Worm (Caenorhabditis elegans) whole organism, L1 larva: ENCODE data around the gene C49H3.3.

Source experiments
- C04F5.9 ChIP-seq: sonication (generic microtip); optimal IDR thresholded peaks from 2 replicates; lab custom pipeline; 2016; ENCODE audit warnings: missing genetic modification characterization, missing compliant biosample characterization
- C34B4.2 ChIP-seq: sonication (generic microtip); optimal IDR thresholded peaks from 2 replicates; lab custom pipeline; 2017; ENCODE audit warnings: mild to moderate bottlenecking, missing genetic modification characterization, missing compliant biosample characterization
- F16B12.6 ChIP-seq: fragments of 150-350 bp; optimal IDR thresholded peaks from 2 replicates; lab custom pipeline; 2014; ENCODE audit warnings: missing biosample characterization, missing genetic modification characterization
- Y116A8C.19 ChIP-seq: sonication (generic microtip); optimal IDR thresholded peaks from 2 replicates; lab custom pipeline; 2016; ENCODE audit warnings: missing compliant biosample characterization, missing genetic modification characterization, borderline replicate concordance
- alr-1 ChIP-seq: fragments of 200-800 bp; sonication (Bioruptor generic); optimal IDR thresholded peaks from 2 replicates; lab custom pipeline; 2018; ENCODE audit warnings: borderline replicate concordance, mild to moderate bottlenecking, missing genetic modification characterization, missing compliant biosample characterization
- aly-2 ChIP-seq: fragments of 150-350 bp; optimal IDR thresholded peaks from 2 replicates; lab custom pipeline; 2014; ENCODE audit warnings: missing biosample characterization, missing genetic modification characterization
- blmp-1 ChIP-seq: fragments of 150-350 bp; optimal IDR thresholded peaks from 2 replicates; lab custom pipeline; 2014; ENCODE audit warnings: missing biosample characterization, missing genetic modification characterization
- ceh-8 ChIP-seq: fragments of 200-800 bp; sonication (Bioruptor generic); optimal IDR thresholded peaks from 2 replicates; lab custom pipeline; 2018; ENCODE audit warnings: mild to moderate bottlenecking, missing genetic modification characterization, moderate library complexity, missing compliant biosample characterization
- ceh-82 ChIP-seq, 3 experiments: fragments of 150-350 bp in 1 of 3; sonication (generic microtip) in 2 of 3; optimal IDR thresholded peaks; 2 replicates each; lab custom pipeline; 2014 to 2017; ENCODE audit warnings: missing biosample characterization in 3 of 3, missing genetic modification characterization in 3 of 3
- ceh-88 ChIP-seq: fragments of 200-800 bp; sonication (Bioruptor generic); IDR thresholded peaks from 2 replicates; pipeline ENCODE4 v1.3.6; 2022; ENCODE audit warnings: missing genetic modification characterization, missing compliant biosample characterization
- ceh-90 ChIP-seq: sonication (generic microtip); optimal IDR thresholded peaks from 2 replicates; lab custom pipeline; 2016; ENCODE audit warnings: missing genetic modification characterization, missing compliant biosample characterization
- ces-1 ChIP-seq: fragments of 150-350 bp; optimal IDR thresholded peaks from 2 replicates; lab custom pipeline; 2014; ENCODE audit warnings: missing biosample characterization, missing genetic modification reagents, missing genetic modification characterization
- dpl-1 ChIP-seq, 3 experiments: fragments of 150-350 bp in 2 of 3; sonication (generic microtip) in 1 of 3; optimal IDR thresholded peaks; 2 replicates each; lab custom pipeline; 2014 to 2017; ENCODE audit warnings: missing biosample characterization in 3 of 3, missing genetic modification characterization in 3 of 3, missing genetic modification reagents in 3 of 3
- efl-3 ChIP-seq: fragments of 200-800 bp; sonication (Bioruptor generic); optimal IDR thresholded peaks from 2 replicates; lab custom pipeline; 2018; ENCODE audit warnings: mild to moderate bottlenecking, missing genetic modification characterization, missing compliant biosample characterization
- elt-2 ChIP-seq: sonication (generic microtip); optimal IDR thresholded peaks from 2 replicates; lab custom pipeline; 2016; ENCODE audit warnings: missing genetic modification characterization, mild to moderate bottlenecking, inconsistent platforms, missing compliant biosample characterization, missing genetic modification reagents
- elt-3 ChIP-seq, 6 experiments: fragments of 150-350 bp in 1 of 6; sonication (generic microtip); optimal IDR thresholded peaks; 2 replicates each; lab custom pipeline; 2017 to 2018; ENCODE audit warnings: missing biosample characterization in 6 of 6, missing genetic modification characterization in 6 of 6, inconsistent platforms in 1 of 6
- ets-5 ChIP-seq: fragments of 200-800 bp; sonication (Bioruptor generic); IDR thresholded peaks from 2 replicates; pipeline ENCODE4 v1.3.6; 2022; ENCODE audit warnings: missing genetic modification characterization, missing compliant biosample characterization
- fkh-10 ChIP-seq: sonication (generic microtip); optimal IDR thresholded peaks from 2 replicates; lab custom pipeline; 2017; ENCODE audit warnings: missing biosample characterization, missing genetic modification reagents, missing genetic modification characterization
- fkh-8 ChIP-seq: sonication (generic microtip); optimal IDR thresholded peaks from 2 replicates; lab custom pipeline; 2016; ENCODE audit warnings: mild to moderate bottlenecking, missing genetic modification characterization, missing compliant biosample characterization
- grh-1 ChIP-seq: fragments of 200-800 bp; sonication (Bioruptor generic); IDR thresholded peaks from 2 replicates; pipeline ENCODE4 v1.3.6; 2022; ENCODE audit warnings: missing genetic modification reagents, missing genetic modification characterization, missing compliant biosample characterization
- hlh-17 ChIP-seq: fragments of 200-800 bp; sonication (Bioruptor generic); optimal IDR thresholded peaks from 2 replicates; lab custom pipeline; 2018; ENCODE audit warnings: missing genetic modification characterization, mild to moderate bottlenecking, missing compliant biosample characterization, moderate library complexity, borderline replicate concordance
- hlh-4 ChIP-seq: sonication (generic microtip); optimal IDR thresholded peaks from 2 replicates; lab custom pipeline; 2016; ENCODE audit warnings: mild to moderate bottlenecking, missing genetic modification characterization, missing compliant biosample characterization
- hpl-2 ChIP-seq: fragments of 150-350 bp; optimal IDR thresholded peaks from 2 replicates; lab custom pipeline; 2014; ENCODE audit warnings: missing biosample characterization, missing genetic modification reagents, missing genetic modification characterization
- isw-1 ChIP-seq: fragments of 200-800 bp; sonication (Bioruptor generic); IDR thresholded peaks from 2 replicates; pipeline ENCODE4 v1.3.6; 2022; ENCODE audit warnings: missing genetic modification characterization, missing compliant biosample characterization
- jun-1 ChIP-seq: fragments of 150-350 bp; optimal IDR thresholded peaks from 2 replicates; lab custom pipeline; 2014; ENCODE audit warnings: missing biosample characterization, missing genetic modification reagents, missing genetic modification characterization
- lin-13 ChIP-seq: fragments of 150-350 bp; optimal IDR thresholded peaks from 2 replicates; lab custom pipeline; 2014; ENCODE audit warnings: missing biosample characterization, missing genetic modification reagents, missing genetic modification characterization
- lin-14 ChIP-seq: fragments of 200-800 bp; sonication (Bioruptor generic); optimal IDR thresholded peaks from 2 replicates; lab custom pipeline; 2018; ENCODE audit warnings: mild to moderate bottlenecking, missing genetic modification characterization, moderate library complexity, missing compliant biosample characterization
- lin-15B ChIP-seq: fragments of 150-350 bp; sonication (generic microtip); optimal IDR thresholded peaks from 3 replicates; lab custom pipeline; 2014; ENCODE audit warnings: missing biosample characterization, missing genetic modification characterization
- lin-35 ChIP-seq, 2 experiments: fragments of 150-350 bp; optimal IDR thresholded peaks; 2 replicates each; lab custom pipeline; 2014; ENCODE audit warnings: missing biosample characterization in 2 of 2, missing genetic modification characterization in 2 of 2, missing genetic modification reagents in 2 of 2
- lin-39 ChIP-seq: fragments of 150-350 bp; optimal IDR thresholded peaks from 2 replicates; lab custom pipeline; 2014; ENCODE audit warnings: missing biosample characterization, missing genetic modification reagents, missing genetic modification characterization
- mef-2 ChIP-seq: fragments of 150-350 bp; optimal IDR thresholded peaks from 2 replicates; lab custom pipeline; 2014; ENCODE audit warnings: missing biosample characterization, missing genetic modification characterization
- mep-1 ChIP-seq: fragments of 150-350 bp; optimal IDR thresholded peaks from 2 replicates; lab custom pipeline; 2014; ENCODE audit warnings: missing biosample characterization, missing genetic modification characterization
- nhr-19 ChIP-seq: fragments of 200-800 bp; sonication (Bioruptor generic); conservative IDR thresholded peaks from 2 replicates; pipeline ENCODE4 v1.3.6; 2022; ENCODE audit warnings: missing genetic modification characterization, missing compliant biosample characterization
- nhr-47 ChIP-seq: sonication (generic microtip); optimal IDR thresholded peaks from 2 replicates; lab custom pipeline; 2016; ENCODE audit warnings: mild to moderate bottlenecking, missing genetic modification characterization, moderate library complexity, missing compliant biosample characterization
- nhr-71 ChIP-seq: sonication (generic microtip); optimal IDR thresholded peaks from 2 replicates; lab custom pipeline; 2016; ENCODE audit warnings: mild to moderate bottlenecking, missing genetic modification characterization, moderate library complexity, missing compliant biosample characterization
- nhr-76 ChIP-seq: sonication (generic microtip); optimal IDR thresholded peaks from 2 replicates; lab custom pipeline; 2017; ENCODE audit warnings: missing biosample characterization, missing genetic modification characterization
- nhr-85 ChIP-seq: sonication (generic microtip); peaks from one replicate; lab custom pipeline; 2016; ENCODE audit warnings: missing genetic modification characterization, inconsistent platforms, missing compliant biosample characterization
- pax-3 ChIP-seq: fragments of 200-800 bp; sonication (Bioruptor generic); optimal IDR thresholded peaks from 2 replicates; lab custom pipeline; 2018; ENCODE audit warnings: mild to moderate bottlenecking, missing genetic modification characterization, moderate library complexity, missing compliant biosample characterization
- pqm-1 ChIP-seq: sonication (generic microtip); optimal IDR thresholded peaks from 3 replicates; lab custom pipeline; 2017; ENCODE audit warnings: missing biosample characterization, missing genetic modification characterization
- sptf-1 ChIP-seq: fragments of 150-350 bp; optimal IDR thresholded peaks from 2 replicates; lab custom pipeline; 2014; ENCODE audit warnings: missing biosample characterization, missing genetic modification characterization
- sup-37 ChIP-seq: fragments of 200-800 bp; sonication (Bioruptor generic); optimal IDR thresholded peaks from 2 replicates; lab custom pipeline; 2018; ENCODE audit warnings: mild to moderate bottlenecking, missing genetic modification characterization, missing compliant biosample characterization
- swsn-7 ChIP-seq: sonication (generic microtip); optimal IDR thresholded peaks from 2 replicates; lab custom pipeline; 2016; ENCODE audit warnings: missing genetic modification characterization, missing compliant biosample characterization
- tbx-2 ChIP-seq: sonication (generic microtip); optimal IDR thresholded peaks from 2 replicates; lab custom pipeline; 2016; ENCODE audit warnings: missing genetic modification characterization, missing compliant biosample characterization
- tlp-1 ChIP-seq: fragments of 150-350 bp; optimal IDR thresholded peaks from 2 replicates; lab custom pipeline; 2014; ENCODE audit warnings: missing biosample characterization, missing genetic modification characterization
- unc-86 ChIP-seq: sonication (generic microtip); optimal IDR thresholded peaks from 2 replicates; lab custom pipeline; 2016; ENCODE audit warnings: missing genetic modification characterization, missing compliant biosample characterization
- unc-98 ChIP-seq: fragments of 200-800 bp; sonication (Bioruptor generic); IDR thresholded peaks from 2 replicates; pipeline ENCODE4 v1.3.6; 2022; ENCODE audit warnings: missing genetic modification characterization, missing compliant biosample characterization
- xbp-1 ChIP-seq: sonication (generic microtip); optimal IDR thresholded peaks from 2 replicates; lab custom pipeline; 2016; ENCODE audit warnings: missing genetic modification characterization, missing compliant biosample characterization
- zip-4 ChIP-seq: fragments of 200-800 bp; sonication (Bioruptor generic); optimal IDR thresholded peaks from 2 replicates; lab custom pipeline; 2018; ENCODE audit warnings: mild to moderate bottlenecking, missing genetic modification characterization, moderate library complexity, missing compliant biosample characterization
- ztf-4 ChIP-seq: fragments of 150-350 bp; optimal IDR thresholded peaks from 2 replicates; lab custom pipeline; 2014; ENCODE audit warnings: missing biosample characterization, missing genetic modification characterization

Gene C49H3.3

DNA sequence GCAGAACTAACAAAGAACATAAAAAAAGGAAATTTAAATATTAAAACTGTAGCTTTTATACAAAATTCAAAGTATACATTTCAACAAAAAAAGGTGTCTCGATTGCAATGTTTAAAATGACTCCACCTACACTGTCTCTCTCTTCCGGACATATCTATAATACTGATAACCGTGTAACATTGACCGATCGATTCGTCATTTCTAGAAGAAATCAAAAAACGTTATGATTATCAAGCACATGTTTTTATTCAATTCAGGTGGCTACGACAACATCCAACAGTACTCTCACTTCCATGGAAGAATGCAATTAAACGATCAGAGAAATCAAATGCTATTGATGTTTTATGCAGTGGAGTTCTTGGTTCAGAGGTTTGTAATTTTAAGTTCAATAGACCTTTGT is 25.7 kb upstream of the C49H3.3 start:
- TF ChIP-seq C34B4.2 (tag; lab: Kevin White, UChicago) (no peak), fkh-8 (tag; lab: Kevin White, UChicago) (no peak), elt-2 (tag; lab: Kevin White, UChicago) (peak; percentile 60), aly-2 (tag; lab: Kevin White, UChicago) (no peak), nhr-71 (tag; lab: Kevin White, UChicago) (no peak), hlh-4 (tag; lab: Kevin White, UChicago) (no peak), ceh-8 (GFP tag; lab: Kevin White, UChicago) (no peak), lin-35 (GFP tag; optimal IDR thresholded peaks at IDR 0.05; lab: Kevin White, UChicago) (peak in 1 of 2 experiments; percentile 23)

- no peak for TF ChIP-seq ceh-8 (GFP tag; lab: Kevin White, UChicago)
- no peak for TF ChIP-seq pqm-1 (tag; lab: Kevin White, UChicago)
- peak; percentile 72 for TF ChIP-seq swsn-7 (tag; lab: Kevin White, UChicago)
- no peak for TF ChIP-seq zip-4 (GFP tag; lab: Kevin White, UChicago)
- peak; percentile 44 for TF ChIP-seq jun-1 (tag; lab: Kevin White, UChicago)
- TF ChIP-seq blmp-1 (tag; lab: Kevin White, UChicago), result peak; percentile 67
- TF ChIP-seq elt-3 (tag; optimal IDR thresholded peaks at IDR 0.05; lab: Kevin White, UChicago), result peak in 2 of 6 experiments; percentile 59 to 66
- no peak for TF ChIP-seq hpl-2 (GFP tag; lab: Kevin White, UChicago)
- no peak for TF ChIP-seq unc-98 (GFP tag; lab: Robert Waterston, UW)
- TF ChIP-seq mep-1, result peak; percentile 85
- no peak for TF ChIP-seq pax-3 (tag; lab: Kevin White, UChicago)
- TF ChIP-seq Y116A8C.19, result no peak
- TF ChIP-seq nhr-85 (tag; lab: Kevin White, UChicago), result peak; percentile 22
- no peak for TF ChIP-seq alr-1 (tag; lab: Kevin White, UChicago)
- peak; percentile 86 for TF ChIP-seq lin-14 (GFP tag; lab: Kevin White, UChicago)
- peak; percentile 77 for TF ChIP-seq xbp-1 (tag; lab: Kevin White, UChicago)
- TF ChIP-seq hlh-17 (GFP tag; lab: Kevin White, UChicago), result no peak
- TF ChIP-seq F16B12.6 (tag; lab: Kevin White, UChicago), result peak; percentile 94
- TF ChIP-seq unc-86 (tag; lab: Kevin White, UChicago), result peak; percentile 46
- TF ChIP-seq C04F5.9 (tag; lab: Kevin White, UChicago), result no peak
- TF ChIP-seq lin-39 (tag; lab: Kevin White, UChicago), result no peak
- no peak for TF ChIP-seq grh-1 (GFP tag; lab: Robert Waterston, UW)
- peak; percentile 5 for TF ChIP-seq lin-15B (tag; lab: Kevin White, UChicago)
- TF ChIP-seq C34B4.2 (tag; lab: Kevin White, UChicago), result no peak
- TF ChIP-seq ceh-88 (GFP tag; lab: Robert Waterston, UW), result no peak
- TF ChIP-seq ceh-82 (tag; optimal IDR thresholded peaks at IDR 0.05; lab: Kevin White, UChicago), result peak; percentile 4 to 68 (median 17)
- peak; percentile 36 for TF ChIP-seq isw-1
- peak; percentile 64 for TF ChIP-seq tbx-2 (tag; lab: Kevin White, UChicago)
- TF ChIP-seq sptf-1, result no peak
- no peak for TF ChIP-seq ets-5 (GFP tag; lab: Robert Waterston, UW)
- TF ChIP-seq ztf-4 (tag; lab: Kevin White, UChicago), result peak; percentile 50
- no peak for TF ChIP-seq ceh-90 (tag; lab: Kevin White, UChicago)
- no peak for TF ChIP-seq efl-3 (GFP tag; lab: Kevin White, UChicago)
- no peak for TF ChIP-seq nhr-76 (tag; lab: Kevin White, UChicago)
- peak; percentile 74 for TF ChIP-seq nhr-47 (tag; lab: Kevin White, UChicago)
- TF ChIP-seq ces-1 (GFP tag; lab: Kevin White, UChicago), result no peak
- TF ChIP-seq nhr-19 (GFP tag; lab: Robert Waterston, UW), result peak; percentile 70
- TF ChIP-seq lin-13 (GFP tag; lab: Kevin White, UChicago), result peak; percentile 42
- TF ChIP-seq tlp-1 (tag; lab: Kevin White, UChicago), result no peak
- TF ChIP-seq hlh-4 (tag; lab: Kevin White, UChicago), result no peak
- peak; percentile 72 to 78 (median 76) for TF ChIP-seq dpl-1 (GFP tag; optimal IDR thresholded peaks at IDR 0.05; lab: Kevin White, UChicago)
- no peak for TF ChIP-seq sup-37
- TF ChIP-seq mef-2 (tag; lab: Kevin White, UChicago), result peak; percentile 57
- no peak for TF ChIP-seq fkh-10 (GFP tag; lab: Kevin White, UChicago)
Measured at ce11 chrIV:7902221-7902904, 21.8 kb upstream of the C49H3.3 start, which contains the start of gene arp-11. Gene arp-11 (minus strand): TSS chrIV:7902271.
